Fruit fly (Drosophila melanogaster): ENCODE results near the gene CG14316.

DNA sequence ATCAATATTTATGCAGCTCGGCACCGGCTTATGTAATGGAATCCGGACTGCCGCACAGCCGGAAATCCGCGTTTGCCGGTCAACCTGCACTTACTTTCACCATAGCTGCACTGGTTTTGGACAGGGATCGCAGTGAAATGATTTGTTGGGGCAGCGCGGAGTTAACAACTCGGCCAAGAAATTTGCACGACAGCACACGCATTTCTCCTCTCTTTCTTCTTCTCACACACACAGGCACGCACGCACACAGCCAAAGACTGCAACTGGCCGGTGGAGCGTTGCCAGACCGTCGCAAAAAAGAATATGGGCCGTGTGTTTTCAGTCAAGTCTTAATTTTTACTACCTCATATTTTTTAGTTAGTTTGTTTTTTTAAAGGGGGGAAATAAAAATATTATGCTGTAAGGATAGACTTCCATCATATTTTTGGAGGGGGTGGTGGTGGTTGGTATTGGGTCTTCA is 14.4 kb downstream of the CG14316 start:
- TF ChIP-seq Pif1A (GFP tag; optimal IDR thresholded peaks at IDR 0.05) = no peak
- 0 out of 3 replicates have a peak, but pooled peaks have one; percentile 14 for TF ChIP-seq CG4496 (GFP tag; IDR thresholded peaks at IDR 0.05)
- no peak for TF ChIP-seq EcR (GFP tag; optimal IDR thresholded peaks at IDR 0.05)
- TF ChIP-seq Pif1B (GFP tag; optimal IDR thresholded peaks at IDR 0.05) = no peak
- TF ChIP-seq CG9948 (tag; optimal IDR thresholded peaks at IDR 0.05) = no peak
- TF ChIP-seq CG17806 (tag; optimal IDR thresholded peaks at IDR 0.05) = no peak
- TF ChIP-seq CG34367 (tag; optimal IDR thresholded peaks at IDR 0.05) = no peak
- 0 out of 3 replicates have a peak, but pooled peaks have one; percentile 21 for TF ChIP-seq fd96Ca (GFP tag; IDR thresholded peaks at IDR 0.05)
- no peak for TF ChIP-seq Snoo (tag; optimal IDR thresholded peaks at IDR 0.05)
- TF ChIP-seq CG32121 (GFP tag; IDR thresholded peaks at IDR 0.05) = no peak; the same call in 1 of the 2 replicates

Measured in whole organism, pupa.